Fruit fly (Drosophila melanogaster) whole organism, embryonic: ENCODE data around the gene Mical.
A peak's percentile ranks its signal among the peaks of the same experiment; 100 is the strongest.

ENCODE experiments used
- Aef1 ChIP-seq: fragments of 200-800 bp; sonication (Bioruptor generic); IDR thresholded peaks from 3 replicates; pipeline ENCODE4 v1.3.6; 2022; ENCODE audit warnings: missing biosample characterization, missing genetic modification characterization
- CG10147 ChIP-seq: fragments of 200-800 bp; sonication (Bioruptor generic); optimal IDR thresholded peaks from 2 replicates; lab custom pipeline; 2019; ENCODE audit warnings: missing biosample characterization, mild to moderate bottlenecking, missing genetic modification characterization, moderate library complexity
- CG10654 ChIP-seq: fragments of 200-800 bp; sonication (Bioruptor generic); optimal IDR thresholded peaks from 2 replicates; lab custom pipeline; 2016; ENCODE audit warnings: missing biosample characterization, missing genetic modification characterization
- CG16779 ChIP-seq: fragments of 200-800 bp; sonication (Bioruptor generic); IDR thresholded peaks from 2 replicates; pipeline ENCODE4 v1.3.6; 2022; ENCODE audit warnings: missing biosample characterization, missing genetic modification characterization
- CG17359 ChIP-seq: fragments of 200-800 bp; sonication (Bioruptor generic); optimal IDR thresholded peaks from 3 replicates; lab custom pipeline; 2018; ENCODE audit warnings: missing biosample characterization, mild to moderate bottlenecking, missing genetic modification characterization, moderate library complexity
- CG17361 ChIP-seq: fragments of 200-800 bp; sonication (Bioruptor generic); IDR thresholded peaks from 3 replicates; pipeline ENCODE4 v1.3.6; 2022; ENCODE audit warnings: missing biosample characterization, missing genetic modification characterization
- CG2199 ChIP-seq: fragments of 200-800 bp; sonication (Bioruptor generic); IDR thresholded peaks from 3 replicates; pipeline ENCODE4 v1.3.6; 2022; ENCODE audit warnings: missing biosample characterization, missing genetic modification characterization
- CG2678 ChIP-seq: fragments of 200-800 bp; sonication (Bioruptor generic); optimal IDR thresholded peaks from 3 replicates; lab custom pipeline; 2019; ENCODE audit warnings: missing biosample characterization, mild to moderate bottlenecking, missing genetic modification characterization, moderate library complexity
- CG30403 ChIP-seq: fragments of 200-800 bp; sonication (Bioruptor generic); optimal IDR thresholded peaks from 3 replicates; lab custom pipeline; 2016; ENCODE audit warnings: missing biosample characterization, missing genetic modification characterization
- CG31365 ChIP-seq: fragments of 200-800 bp; sonication (Bioruptor generic); optimal IDR thresholded peaks from 2 replicates; lab custom pipeline; 2018; ENCODE audit warnings: missing biosample characterization, mild to moderate bottlenecking, missing genetic modification characterization
- CG3838 ChIP-seq: fragments of 200-800 bp; sonication (Bioruptor generic); optimal IDR thresholded peaks from 3 replicates; lab custom pipeline; 2016; ENCODE audit warnings: missing biosample characterization, missing genetic modification characterization
- CG5180 ChIP-seq: fragments of 200-800 bp; sonication (Bioruptor generic); optimal IDR thresholded peaks from 3 replicates; lab custom pipeline; 2017; ENCODE audit warnings: missing biosample characterization, missing genetic modification characterization, mild to moderate bottlenecking, moderate library complexity, missing genetic modification reagents
- CG6175 ChIP-seq: fragments of 200-800 bp; sonication (Bioruptor generic); IDR thresholded peaks from 3 replicates; pipeline ENCODE4 v1.3.6; 2022; ENCODE audit warnings: missing biosample characterization, missing genetic modification characterization
- CG6689 ChIP-seq: fragments of 200-800 bp; sonication (Bioruptor generic); IDR thresholded peaks from 2 replicates; pipeline ENCODE4 v1.3.6; 2022; ENCODE audit warnings: missing biosample characterization, missing genetic modification characterization
- CG7963 ChIP-seq: fragments of 200-800 bp; sonication (Bioruptor generic); IDR thresholded peaks from 3 replicates; pipeline ENCODE4 v1.3.6; 2022; ENCODE audit warnings: missing biosample characterization, missing genetic modification characterization; ENCODE audit not compliant: partially characterized antibody
- CG8089 ChIP-seq: fragments of 200-800 bp; sonication (Bioruptor generic); optimal IDR thresholded peaks from 3 replicates; lab custom pipeline; 2016; ENCODE audit warnings: missing biosample characterization, missing genetic modification characterization
- CG8290 ChIP-seq, 3 experiments: fragments of 200-800 bp; sonication (Bioruptor generic); optimal IDR thresholded peaks; 2 replicates each; lab custom pipeline; 2016 to 2019; ENCODE audit warnings: missing biosample characterization in 3 of 3, missing genetic modification characterization in 3 of 3, mild to moderate bottlenecking in 2 of 3, moderate library complexity in 1 of 3
- Chrac-16 ChIP-seq: fragments of 200-800 bp; sonication (Bioruptor generic); optimal IDR thresholded peaks from 3 replicates; lab custom pipeline; 2016; ENCODE audit warnings: missing biosample characterization, missing genetic modification characterization
- Deaf1 ChIP-seq: fragments of 200-800 bp; optimal IDR thresholded peaks from 3 replicates; lab custom pipeline; 2019; ENCODE audit warnings: missing biosample characterization, mild to moderate bottlenecking, missing genetic modification characterization, moderate library complexity
- Dll ChIP-seq: fragments of 200-800 bp; sonication (Bioruptor generic); IDR thresholded peaks from 4 replicates; pipeline ENCODE4 v1.3.6; 2022; ENCODE audit warnings: missing biosample characterization, missing genetic modification characterization; ENCODE audit not compliant: partially characterized antibody
- Eip74EF ChIP-seq, 2 experiments: fragments of 200-800 bp in 1 of 2; fragments of >200 bp in 1 of 2; sonication (Bioruptor generic) in 1 of 2; optimal IDR thresholded peaks; 2 replicates each; lab custom pipeline; 2017 to 2019; ENCODE audit warnings: missing biosample characterization in 2 of 2, missing genetic modification characterization in 2 of 2, mild to moderate bottlenecking in 1 of 2, moderate library complexity in 1 of 2
- Fer1 ChIP-seq: fragments of 200-800 bp; sonication (Bioruptor generic); optimal IDR thresholded peaks from 2 replicates; lab custom pipeline; 2017; ENCODE audit warnings: missing biosample characterization, mild to moderate bottlenecking, missing genetic modification characterization
- Fer2 ChIP-seq: fragments of 200-800 bp; sonication (Bioruptor generic); optimal IDR thresholded peaks from 2 replicates; lab custom pipeline; 2018; ENCODE audit warnings: missing biosample characterization, mild to moderate bottlenecking, missing genetic modification characterization, moderate library complexity
- Fer3 ChIP-seq: fragments of 200-800 bp; sonication (Bioruptor generic); optimal IDR thresholded peaks from 2 replicates; lab custom pipeline; 2018; ENCODE audit warnings: missing biosample characterization, mild to moderate bottlenecking, missing genetic modification characterization, moderate library complexity
- Hr78 ChIP-seq, 2 experiments: fragments of 200-800 bp in 1 of 2; fragments of >200 bp in 1 of 2; sonication (Bioruptor generic) in 1 of 2; optimal IDR thresholded peaks; 2 replicates each; lab custom pipeline; 2017 to 2019; ENCODE audit warnings: missing biosample characterization in 2 of 2, missing genetic modification characterization in 2 of 2, mild to moderate bottlenecking in 1 of 2, moderate library complexity in 1 of 2
- Sox102F ChIP-seq: fragments of 200-800 bp; sonication (Bioruptor generic); optimal IDR thresholded peaks from 2 replicates; lab custom pipeline; 2018; ENCODE audit warnings: missing biosample characterization, mild to moderate bottlenecking, missing genetic modification characterization, moderate library complexity
- dimm ChIP-seq: fragments of 200-800 bp; sonication (Bioruptor generic); IDR thresholded peaks from 2 replicates; pipeline ENCODE4 v1.3.6; 2022; ENCODE audit warnings: missing biosample characterization, missing genetic modification characterization
- ewg ChIP-seq: fragments of 200-800 bp; sonication (Bioruptor generic); optimal IDR thresholded peaks from 3 replicates; lab custom pipeline; 2017; ENCODE audit warnings: mild to moderate bottlenecking, missing biosample characterization, missing genetic modification reagents, missing genetic modification characterization
- hkb ChIP-seq, 2 experiments: fragments of 200-800 bp in 1 of 2; fragments of >200 bp in 1 of 2; sonication (Bioruptor generic) in 1 of 2; IDR thresholded peaks in 1 of 2; optimal IDR thresholded peaks in 1 of 2; 2 replicates each; pipeline versions ENCODE4 v1.3.6 to Lab custom; 2017 to 2022; ENCODE audit warnings: missing biosample characterization in 1 of 2, missing genetic modification characterization in 1 of 2
- kay ChIP-seq: fragments of 200-800 bp; sonication (Bioruptor generic); optimal IDR thresholded peaks from 2 replicates; lab custom pipeline; 2016; ENCODE audit warnings: missing biosample characterization, missing genetic modification characterization
- pan ChIP-seq, 4 experiments: fragments of >200 bp in 3 of 4; fragments of 200-800 bp in 1 of 4; sonication (Bioruptor generic) in 1 of 4; optimal IDR thresholded peaks in 3 of 4; IDR thresholded peaks in 1 of 4; 2 replicates each; pipeline versions ENCODE4 v1.3.6 to Lab custom; 2017 to 2022; ENCODE audit warnings: missing biosample characterization in 2 of 4, missing genetic modification characterization in 2 of 4, mixed read lengths in 1 of 4
- pros ChIP-seq: fragments of 200-800 bp; sonication (Bioruptor generic); optimal IDR thresholded peaks from 3 replicates; lab custom pipeline; 2019; ENCODE audit warnings: missing biosample characterization, mild to moderate bottlenecking, missing genetic modification characterization, moderate library complexity
- rib ChIP-seq: fragments of 200-800 bp; sonication (Bioruptor generic); IDR thresholded peaks from 2 replicates; pipeline ENCODE4 v1.3.6; 2022; ENCODE audit warnings: missing biosample characterization, missing genetic modification characterization
- row ChIP-seq: fragments of 200-800 bp; sonication (Bioruptor generic); IDR thresholded peaks from 3 replicates; pipeline ENCODE4 v1.3.6; 2022; ENCODE audit warnings: missing biosample characterization, missing genetic modification characterization
- sna ChIP-seq: fragments of 200-800 bp; sonication (Bioruptor generic); IDR thresholded peaks from 2 replicates; pipeline ENCODE4 v1.3.6; 2022; ENCODE audit warnings: missing biosample characterization, missing genetic modification characterization; ENCODE audit not compliant: partially characterized antibody
- tin ChIP-seq: fragments of 200-800 bp; sonication (Bioruptor generic); optimal IDR thresholded peaks from 3 replicates; lab custom pipeline; 2016; ENCODE audit warnings: missing biosample characterization, missing genetic modification characterization
- ttk ChIP-seq: fragments of 200-800 bp; sonication (Bioruptor generic); IDR thresholded peaks from 2 replicates; pipeline ENCODE4 v2.1.2; 2022; ENCODE audit warnings: missing biosample characterization, missing genetic modification characterization

Mical gene

dm6 chr3R:10034995-10035446 is 7.7 kb downstream of the Mical start (continued):
- TF ChIP-seq CG2199 (0 out of 3 replicates have a peak, but pooled peaks have one; percentile 54), kay (peak; percentile 80), CG17361 (peak; percentile 32; the same call in 1 of the 3 replicates), CG31365 (tag; lab: Kevin White, UChicago) (no peak), Chrac-16 (no peak), CG10147 (GFP tag; lab: Kevin White, UChicago) (no peak), Fer3 (no peak), pros (GFP tag; lab: Kevin White, UChicago) (peak; percentile 32), CG30403 (no peak), Eip74EF (GFP tag; optimal IDR thresholded peaks at IDR 0.05; lab: Kevin White, UChicago) (peak in 1 of 2 experiments; percentile 44), hkb (optimal IDR thresholded peaks at IDR 0.05; lab: Kevin White, UChicago) (no peak), hkb (GFP tag; IDR thresholded peaks at IDR 0.05; lab: Robert Waterston, UW) (0 out of 2 replicates have a peak, but pooled peaks have one; percentile 8), Deaf1 (peak; percentile 65), pan (optimal IDR thresholded peaks at IDR 0.05; lab: Kevin White, UChicago) (no peak), pan (GFP tag; optimal IDR thresholded peaks at IDR 0.05 in 1 of 2, IDR thresholded peaks at IDR 0.05 in 1 of 2) (peak in 1 of 2 experiments; percentile 35), dimm (GFP tag; lab: Robert Waterston, UW) (no peak), CG16779 (no peak), Hr78 (GFP tag; optimal IDR thresholded peaks at IDR 0.05; lab: Kevin White, UChicago) (peak in 1 of 2 experiments; percentile 63), CG5180 (GFP tag; lab: Kevin White, UChicago) (no peak), ttk (GFP tag; lab: Robert Waterston, UW) (no peak), CG8089 (GFP tag; lab: Kevin White, UChicago) (no peak), row (GFP tag; lab: Robert Waterston, UW) (0 out of 3 replicates have a peak, but pooled peaks have one; percentile 9), tin (GFP tag; lab: Kevin White, UChicago) (no peak), CG3838 (GFP tag; lab: Kevin White, UChicago) (no peak), rib (GFP tag; lab: Robert Waterston, UW) (no peak), Sox102F (GFP tag; lab: Kevin White, UChicago) (no peak), Fer1 (GFP tag; lab: Kevin White, UChicago) (no peak), ewg (GFP tag; lab: Kevin White, UChicago) (peak; percentile 24), CG8290 (GFP tag; optimal IDR thresholded peaks at IDR 0.05; lab: Kevin White, UChicago) (no peak), CG8290 (tag; optimal IDR thresholded peaks at IDR 0.05; lab: Kevin White, UChicago) (peak in 1 of 2 experiments; percentile 6), CG2678 (peak; percentile 16), CG6175 (no peak), Aef1 (GFP tag; lab: Robert Waterston, UW) (no peak), CG10654 (GFP tag; lab: Kevin White, UChicago) (no peak), CG7963 (GFP tag; lab: Robert Waterston, UW) (no peak), CG6689 (GFP tag; lab: Robert Waterston, UW) (peak; percentile 24; the same call in 1 of the 2 replicates), Fer2 (tag; lab: Kevin White, UChicago) (no peak), sna (GFP tag; lab: Robert Waterston, UW) (0 out of 2 replicates have a peak, but pooled peaks have one; percentile 14), CG17359 (peak; percentile 37), Dll (0 out of 4 replicates have a peak, but pooled peaks have one; percentile 17)
